Fruit fly (Drosophila melanogaster) whole organism, embryonic: ENCODE data around the gene Sec23.

Experiments
- Aef1 ChIP-seq: fragments of 200-800 bp; sonication (Bioruptor generic); IDR thresholded peaks from 3 replicates; pipeline ENCODE4 v1.3.6; 2022; ENCODE audit warnings: missing biosample characterization, missing genetic modification characterization
- B-H1 ChIP-seq: fragments of 200-800 bp; sonication (Bioruptor generic); IDR thresholded peaks from 3 replicates; pipeline ENCODE4 v1.3.6; 2022; ENCODE audit warnings: missing biosample characterization, missing genetic modification characterization
- CG10147 ChIP-seq: fragments of 200-800 bp; sonication (Bioruptor generic); optimal IDR thresholded peaks from 2 replicates; lab custom pipeline; 2019; ENCODE audit warnings: missing biosample characterization, mild to moderate bottlenecking, missing genetic modification characterization, moderate library complexity
- CG10654 ChIP-seq: fragments of 200-800 bp; sonication (Bioruptor generic); optimal IDR thresholded peaks from 2 replicates; lab custom pipeline; 2016; ENCODE audit warnings: missing biosample characterization, missing genetic modification characterization
- CG12659 ChIP-seq: fragments of 200-800 bp; sonication (Bioruptor generic); optimal IDR thresholded peaks from 3 replicates; lab custom pipeline; 2017; ENCODE audit warnings: mild to moderate bottlenecking, missing biosample characterization, missing genetic modification reagents, missing genetic modification characterization
- CG13424 ChIP-seq: fragments of 200-800 bp; sonication (Bioruptor generic); optimal IDR thresholded peaks from 2 replicates; lab custom pipeline; 2019; ENCODE audit warnings: missing biosample characterization, mild to moderate bottlenecking, missing genetic modification characterization, moderate library complexity
- CG14014 ChIP-seq: fragments of 200-800 bp; sonication (Bioruptor generic); IDR thresholded peaks from 2 replicates; pipeline ENCODE4 v1.3.6; 2022; ENCODE audit warnings: missing biosample characterization, missing genetic modification characterization
- CG14710 ChIP-seq: fragments of 200-800 bp; sonication (Bioruptor generic); optimal IDR thresholded peaks from 3 replicates; lab custom pipeline; 2019; ENCODE audit warnings: missing biosample characterization, mild to moderate bottlenecking, missing genetic modification characterization, moderate library complexity
- CG16863 ChIP-seq: fragments of 200-800 bp; sonication (Bioruptor generic); optimal IDR thresholded peaks from 3 replicates; lab custom pipeline; 2016; ENCODE audit warnings: missing biosample characterization, missing genetic modification characterization
- CG17359 ChIP-seq: fragments of 200-800 bp; sonication (Bioruptor generic); optimal IDR thresholded peaks from 3 replicates; lab custom pipeline; 2018; ENCODE audit warnings: missing biosample characterization, mild to moderate bottlenecking, missing genetic modification characterization, moderate library complexity
- CG18011 ChIP-seq: fragments of 200-800 bp; sonication (Bioruptor generic); optimal IDR thresholded peaks from 2 replicates; lab custom pipeline; 2017; ENCODE audit warnings: missing biosample characterization, missing genetic modification characterization, mild to moderate bottlenecking, moderate library complexity, missing genotype
- CG2202 ChIP-seq: fragments of 200-800 bp; sonication (Bioruptor generic); optimal IDR thresholded peaks from 2 replicates; lab custom pipeline; 2018; ENCODE audit warnings: missing biosample characterization, mild to moderate bottlenecking, missing genetic modification characterization
- CG30431 ChIP-seq: fragments of 200-800 bp; sonication (Bioruptor generic); optimal IDR thresholded peaks from 2 replicates; lab custom pipeline; 2017; ENCODE audit warnings: missing biosample characterization, missing genetic modification characterization
- CG34422 ChIP-seq: fragments of 200-800 bp; sonication (Bioruptor generic); IDR thresholded peaks from 3 replicates; pipeline ENCODE4 v1.3.6; 2022; ENCODE audit warnings: missing biosample characterization, missing genetic modification characterization
- CG4617 ChIP-seq: fragments of 200-800 bp; sonication (Bioruptor generic); optimal IDR thresholded peaks from 3 replicates; lab custom pipeline; 2016; ENCODE audit warnings: missing biosample characterization, missing genetic modification characterization, borderline replicate concordance
- CG4854 ChIP-seq: fragments of 200-800 bp; sonication (Bioruptor generic); optimal IDR thresholded peaks from 2 replicates; lab custom pipeline; 2016; ENCODE audit warnings: missing biosample characterization, missing genetic modification characterization, inconsistent platforms
- CG7357 ChIP-seq: fragments of 200-800 bp; sonication (Bioruptor generic); IDR thresholded peaks from 3 replicates; pipeline ENCODE4 v1.3.6; 2022; ENCODE audit warnings: missing biosample characterization, missing genetic modification characterization
- CG8388 ChIP-seq: fragments of 200-800 bp; sonication (Bioruptor generic); optimal IDR thresholded peaks from 2 replicates; lab custom pipeline; 2019; ENCODE audit warnings: missing biosample characterization, mild to moderate bottlenecking, missing genetic modification characterization, moderate library complexity
- CG9797 ChIP-seq: fragments of 200-800 bp; sonication (Bioruptor generic); optimal IDR thresholded peaks from 3 replicates; lab custom pipeline; 2018; ENCODE audit warnings: missing biosample characterization, mild to moderate bottlenecking, missing genetic modification characterization
- Chrac-16 ChIP-seq: fragments of 200-800 bp; sonication (Bioruptor generic); optimal IDR thresholded peaks from 3 replicates; lab custom pipeline; 2016; ENCODE audit warnings: missing biosample characterization, missing genetic modification characterization
- E2f1 ChIP-seq: fragments of 200-800 bp; sonication (Bioruptor generic); IDR thresholded peaks from 2 replicates; pipeline ENCODE4 v1.3.6; 2022; ENCODE audit warnings: missing biosample characterization, missing genetic modification characterization
- Fer1 ChIP-seq: fragments of 200-800 bp; sonication (Bioruptor generic); optimal IDR thresholded peaks from 2 replicates; lab custom pipeline; 2017; ENCODE audit warnings: missing biosample characterization, mild to moderate bottlenecking, missing genetic modification characterization
- Hmx ChIP-seq: fragments of 200-800 bp; sonication (Bioruptor generic); optimal IDR thresholded peaks from 2 replicates; lab custom pipeline; 2016; ENCODE audit warnings: missing biosample characterization, missing genetic modification characterization
- Lhr ChIP-seq: fragments of 200-800 bp; sonication (Bioruptor generic); optimal IDR thresholded peaks from 3 replicates; lab custom pipeline; 2017; ENCODE audit warnings: mild to moderate bottlenecking, missing biosample characterization, missing genetic modification reagents, missing genetic modification characterization
- PHDP ChIP-seq: fragments of 200-800 bp; sonication (Bioruptor generic); optimal IDR thresholded peaks from 3 replicates; lab custom pipeline; 2018; ENCODE audit warnings: missing biosample characterization, mild to moderate bottlenecking, missing genetic modification characterization, moderate library complexity
- Ptx1 ChIP-seq: fragments of 200-800 bp; sonication (Bioruptor generic); IDR thresholded peaks from 2 replicates; pipeline ENCODE4 v1.3.6; 2022; ENCODE audit warnings: missing biosample characterization, missing genetic modification characterization
- Rfx ChIP-seq: fragments of 200-800 bp; sonication (Bioruptor generic); IDR thresholded peaks from 2 replicates; pipeline ENCODE4 v1.3.6; 2022; ENCODE audit warnings: missing biosample characterization, missing genetic modification characterization
- Side ChIP-seq: fragments of 200-800 bp; sonication (Bioruptor generic); optimal IDR thresholded peaks from 2 replicates; lab custom pipeline; 2016; ENCODE audit warnings: missing biosample characterization, missing genetic modification characterization
- Six4 ChIP-seq: fragments of 200-800 bp; sonication (Bioruptor generic); optimal IDR thresholded peaks from 2 replicates; lab custom pipeline; 2016; ENCODE audit warnings: missing biosample characterization, missing genetic modification characterization
- YL-1 ChIP-seq: fragments of 200-800 bp; sonication (Bioruptor generic); optimal IDR thresholded peaks from 3 replicates; lab custom pipeline; 2017; ENCODE audit warnings: missing biosample characterization, mild to moderate bottlenecking, missing genetic modification characterization
- az2 ChIP-seq: fragments of 200-800 bp; sonication (Bioruptor generic); optimal IDR thresholded peaks from 3 replicates; lab custom pipeline; 2016; ENCODE audit warnings: missing biosample characterization, missing genetic modification characterization
- ci ChIP-seq: fragments of 200-800 bp; sonication (Bioruptor generic); IDR thresholded peaks from 3 replicates; pipeline ENCODE4 v1.3.6; 2022; ENCODE audit warnings: missing biosample characterization, missing genetic modification characterization
- dpn ChIP-seq, 2 experiments: fragments of 200-800 bp; sonication (Bioruptor generic); optimal IDR thresholded peaks; 3 replicates each; lab custom pipeline; 2016; ENCODE audit warnings: missing biosample characterization in 2 of 2, missing genetic modification characterization in 2 of 2
- eve ChIP-seq, 2 experiments: fragments of >200 bp; optimal IDR thresholded peaks; 2 replicates each; lab custom pipeline; 2017; ENCODE audit warnings: missing biosample characterization in 2 of 2, missing genetic modification characterization in 2 of 2
- gcm ChIP-seq: fragments of 200-800 bp; sonication (Bioruptor generic); optimal IDR thresholded peaks from 2 replicates; lab custom pipeline; 2019; ENCODE audit warnings: missing biosample characterization, mild to moderate bottlenecking, missing genetic modification characterization, moderate library complexity
- gsb-n ChIP-seq: fragments of 200-800 bp; sonication (Bioruptor generic); optimal IDR thresholded peaks from 3 replicates; lab custom pipeline; 2018; ENCODE audit warnings: missing biosample characterization, mild to moderate bottlenecking, missing genetic modification characterization
- lilli ChIP-seq: fragments of 200-800 bp; sonication (Bioruptor generic); optimal IDR thresholded peaks from 3 replicates; lab custom pipeline; 2016; ENCODE audit warnings: missing biosample characterization, missing genetic modification characterization
- lola ChIP-seq, 3 experiments: fragments of >200 bp in 2 of 3; fragments of 200-800 bp in 1 of 3; sonication (Bioruptor generic) in 1 of 3; optimal IDR thresholded peaks; 2 replicates each; lab custom pipeline; 2017 to 2019; ENCODE audit warnings: missing biosample characterization in 3 of 3, missing genetic modification characterization in 3 of 3, mild to moderate bottlenecking in 1 of 3, moderate library complexity in 1 of 3
- mam ChIP-seq: fragments of 200-800 bp; sonication (Bioruptor generic); optimal IDR thresholded peaks from 3 replicates; lab custom pipeline; 2016; ENCODE audit warnings: missing biosample characterization, missing genetic modification characterization
- nmo ChIP-seq: fragments of 200-800 bp; sonication (Bioruptor generic); optimal IDR thresholded peaks from 2 replicates; lab custom pipeline; 2018; ENCODE audit warnings: missing biosample characterization, mild to moderate bottlenecking, missing genetic modification characterization, moderate library complexity
- peb ChIP-seq: fragments of 200-800 bp; sonication (Bioruptor generic); IDR thresholded peaks from 2 replicates; pipeline ENCODE4 v1.3.6; 2022; ENCODE audit warnings: missing biosample characterization, missing genetic modification characterization
- pum ChIP-seq: fragments of 200-800 bp; sonication (Bioruptor generic); optimal IDR thresholded peaks from 2 replicates; lab custom pipeline; 2016; ENCODE audit warnings: missing biosample characterization, missing genetic modification characterization
- scrt ChIP-seq: fragments of 200-800 bp; sonication (Bioruptor generic); optimal IDR thresholded peaks from 2 replicates; lab custom pipeline; 2018; ENCODE audit warnings: missing biosample characterization, mild to moderate bottlenecking, missing genetic modification characterization, moderate library complexity
- sens-2 ChIP-seq: fragments of 200-800 bp; sonication (Bioruptor generic); IDR thresholded peaks from 2 replicates; pipeline ENCODE4 v1.3.6; 2022; ENCODE audit warnings: missing biosample characterization, missing genetic modification characterization
- sna ChIP-seq: fragments of 200-800 bp; sonication (Bioruptor generic); IDR thresholded peaks from 2 replicates; pipeline ENCODE4 v1.3.6; 2022; ENCODE audit warnings: missing biosample characterization, missing genetic modification characterization; ENCODE audit not compliant: partially characterized antibody
- ssp ChIP-seq: fragments of 200-800 bp; sonication (Bioruptor generic); IDR thresholded peaks from 2 replicates; pipeline ENCODE4 v1.3.6; 2022; ENCODE audit warnings: missing biosample characterization, missing genetic modification characterization
- stc ChIP-seq: fragments of 200-800 bp; sonication (Bioruptor generic); IDR thresholded peaks from 2 replicates; pipeline ENCODE4 v1.3.6; 2022; ENCODE audit warnings: missing biosample characterization, missing genetic modification characterization

Sec23 gene

DNA sequence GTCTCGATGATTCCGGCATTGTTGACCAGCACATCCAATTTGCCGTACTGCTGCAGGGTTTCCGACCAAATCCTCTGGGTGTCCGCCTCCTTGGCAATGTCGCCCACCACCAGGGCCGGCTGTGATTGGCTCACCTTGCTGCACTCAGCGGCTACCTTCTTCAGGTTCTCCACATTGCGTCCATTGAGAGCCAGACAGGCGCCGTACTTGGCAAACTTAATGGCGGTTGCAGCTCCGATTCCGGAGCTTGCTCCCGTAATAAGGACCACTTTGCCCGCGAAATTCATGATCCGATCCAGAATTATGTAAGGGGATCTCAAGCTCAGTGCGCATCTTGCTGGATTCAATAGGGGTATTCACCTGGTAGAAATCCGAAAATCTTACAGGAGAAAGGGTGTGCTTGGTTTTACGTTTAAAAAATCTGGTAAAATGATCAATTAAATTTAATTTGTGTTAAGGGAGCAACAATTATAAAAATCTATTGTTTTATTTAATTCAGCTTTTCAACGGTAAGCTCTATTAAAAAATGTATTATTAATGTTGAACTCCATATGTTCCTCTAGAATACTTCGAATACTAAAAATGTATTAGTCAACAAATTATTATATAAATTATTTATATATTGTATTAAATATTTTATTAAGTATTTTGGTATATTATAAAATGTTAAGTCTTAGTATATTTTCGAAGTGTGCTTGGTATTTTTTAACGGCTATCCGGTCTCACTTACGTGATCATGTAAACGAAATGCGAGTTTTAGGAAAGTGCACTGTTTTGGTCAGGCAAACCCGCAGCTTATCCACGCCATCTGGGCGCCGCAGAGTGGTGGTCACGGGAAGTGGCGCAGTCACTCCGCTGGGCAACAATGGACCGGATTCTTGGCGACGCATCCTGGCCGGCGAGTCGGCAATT is 12.1 kb upstream of the Sec23 start, which contains the start of the genes CG31548 and CG12170 (continued):
- no peak for TF ChIP-seq CG4617
- TF ChIP-seq Ptx1 (GFP tag; lab: Robert Waterston, UW), result peak; percentile 36; the same call in 1 of the 2 replicates
- TF ChIP-seq Chrac-16 (GFP tag; lab: Kevin White, UChicago), result peak; percentile 39
- peak; percentile 41 for TF ChIP-seq Fer1 (GFP tag; lab: Kevin White, UChicago)
- no peak for TF ChIP-seq CG30431
- TF ChIP-seq mam (GFP tag; lab: Kevin White, UChicago), result peak; percentile 36
- peak; percentile 70 for TF ChIP-seq PHDP (tag; lab: Kevin White, UChicago)
- TF ChIP-seq Rfx (GFP tag; lab: Robert Waterston, UW), result 0 out of 2 replicates have a peak, but pooled peaks have one; percentile 28
- TF ChIP-seq CG10147 (GFP tag; lab: Kevin White, UChicago), result peak; percentile 23
- peak; percentile 70 for TF ChIP-seq CG14710 (tag; lab: Kevin White, UChicago)
- peak; percentile 46; the same call in 1 of the 2 replicates for TF ChIP-seq CG14014 (GFP tag; lab: Robert Waterston, UW)
- peak; percentile 56 for TF ChIP-seq CG12659 (GFP tag; lab: Kevin White, UChicago)
- TF ChIP-seq CG7357, result no peak
- TF ChIP-seq eve (GFP tag; optimal IDR thresholded peaks at IDR 0.05; lab: Kevin White, UChicago), result no peak
- no peak for TF ChIP-seq scrt (GFP tag; lab: Kevin White, UChicago)
- no peak for TF ChIP-seq CG2202
- 0 out of 2 replicates have a peak, but pooled peaks have one; percentile 23 for TF ChIP-seq sna (GFP tag; lab: Robert Waterston, UW)
- peak; percentile 15 for TF ChIP-seq YL-1 (GFP tag; lab: Kevin White, UChicago)
- TF ChIP-seq CG10654 (GFP tag; lab: Kevin White, UChicago), result peak; percentile 30
- TF ChIP-seq ci (GFP tag; lab: Robert Waterston, UW), result peak; percentile 72
- TF ChIP-seq CG9797, result peak; percentile 54
- TF ChIP-seq Hmx (GFP tag; lab: Kevin White, UChicago), result no peak
- 0 out of 3 replicates have a peak, but pooled peaks have one; percentile 16 for TF ChIP-seq CG34422 (GFP tag; lab: Robert Waterston, UW)
- TF ChIP-seq CG16863 (GFP tag; lab: Kevin White, UChicago), result peak; percentile 27
- TF ChIP-seq B-H1 (GFP tag; lab: Robert Waterston, UW), result 0 out of 3 replicates have a peak, but pooled peaks have one; percentile 15
- peak; percentile 56 for TF ChIP-seq az2 (GFP tag; lab: Kevin White, UChicago)
- TF ChIP-seq stc (GFP tag; lab: Robert Waterston, UW), result 0 out of 2 replicates have a peak, but pooled peaks have one; percentile 16
- peak; percentile 36 for TF ChIP-seq CG18011 (GFP tag; lab: Kevin White, UChicago)
- peak; percentile 50 for TF ChIP-seq gcm (GFP tag; lab: Kevin White, UChicago)
- TF ChIP-seq lilli (GFP tag; lab: Kevin White, UChicago), result peak; percentile 53
- peak; percentile 48 for TF ChIP-seq CG17359 (tag; lab: Kevin White, UChicago)
- TF ChIP-seq lola (GFP tag; optimal IDR thresholded peaks at IDR 0.05; lab: Kevin White, UChicago), result peak in 1 of 3 experiments; percentile 56
- TF ChIP-seq Lhr, result peak; percentile 19
- peak; percentile 14 to 49 for TF ChIP-seq dpn (GFP tag; optimal IDR thresholded peaks at IDR 0.05; lab: Kevin White, UChicago)
- peak; percentile 53 for TF ChIP-seq CG13424 (tag; lab: Kevin White, UChicago)
- peak; percentile 17 for TF ChIP-seq Side (GFP tag; lab: Kevin White, UChicago)
- TF ChIP-seq sens-2 (GFP tag; lab: Robert Waterston, UW), result 0 out of 2 replicates have a peak, but pooled peaks have one; percentile 12
- TF ChIP-seq peb (GFP tag; lab: Robert Waterston, UW), result no peak
- TF ChIP-seq E2f1 (GFP tag; lab: Robert Waterston, UW), result peak; percentile 39; the same call in 1 of the 2 replicates
- TF ChIP-seq nmo (GFP tag; lab: Kevin White, UChicago), result peak; percentile 56
- TF ChIP-seq Aef1, result 0 out of 3 replicates have a peak, but pooled peaks have one; percentile 18
- peak; percentile 11 for TF ChIP-seq CG4854 (GFP tag; lab: Kevin White, UChicago)
- TF ChIP-seq Six4 (GFP tag; lab: Kevin White, UChicago), result peak; percentile 64
- TF ChIP-seq gsb-n (tag; lab: Kevin White, UChicago), result peak; percentile 31
- peak; percentile 25 for TF ChIP-seq pum (GFP tag; lab: Kevin White, UChicago)
- TF ChIP-seq CG8388 (GFP tag; lab: Kevin White, UChicago), result peak; percentile 60
- TF ChIP-seq ssp (GFP tag; lab: Robert Waterston, UW), result peak; percentile 37; the same call in 1 of the 2 replicates
